Fruit fly (Drosophila melanogaster) whole organism, embryonic: ENCODE measurements around the gene Hrd3.
A peak's percentile ranks its signal among the peaks of the same experiment; 100 is the strongest.

Experiments used
- Asciz ChIP-seq: fragments of 200-800 bp; sonication (Bioruptor generic); optimal IDR thresholded peaks from 2 replicates; lab custom pipeline; 2017; ENCODE audit warnings: missing biosample characterization, mild to moderate bottlenecking, missing genetic modification characterization, missing genetic modification reagents
- Atf3 ChIP-seq: fragments of 200-800 bp; sonication (Bioruptor generic); optimal IDR thresholded peaks from 3 replicates; lab custom pipeline; 2016; ENCODE audit warnings: missing biosample characterization, missing genetic modification characterization
- CG10543 ChIP-seq: fragments of 200-800 bp; sonication (Bioruptor generic); optimal IDR thresholded peaks from 3 replicates; lab custom pipeline; 2017; ENCODE audit warnings: missing biosample characterization, mild to moderate bottlenecking, missing genetic modification characterization, moderate library complexity
- CG11398 ChIP-seq: fragments of 200-800 bp; sonication (Bioruptor generic); optimal IDR thresholded peaks from 2 replicates; lab custom pipeline; 2016; ENCODE audit warnings: missing biosample characterization, missing genetic modification characterization
- CG12071 ChIP-seq: fragments of 200-800 bp; sonication (Bioruptor generic); optimal IDR thresholded peaks from 3 replicates; lab custom pipeline; 2018; ENCODE audit warnings: missing biosample characterization, mild to moderate bottlenecking, missing genetic modification characterization
- CG13123 ChIP-seq: fragments of 200-800 bp; sonication (Bioruptor generic); optimal IDR thresholded peaks from 2 replicates; lab custom pipeline; 2016; ENCODE audit warnings: missing biosample characterization, missing genetic modification characterization
- CG14014 ChIP-seq: fragments of 200-800 bp; sonication (Bioruptor generic); IDR thresholded peaks from 2 replicates; pipeline ENCODE4 v1.3.6; 2022; ENCODE audit warnings: missing biosample characterization, missing genetic modification characterization
- CG14710 ChIP-seq: fragments of 200-800 bp; sonication (Bioruptor generic); optimal IDR thresholded peaks from 3 replicates; lab custom pipeline; 2019; ENCODE audit warnings: missing biosample characterization, mild to moderate bottlenecking, missing genetic modification characterization, moderate library complexity
- CG15269 ChIP-seq: fragments of 200-800 bp; sonication (Bioruptor generic); optimal IDR thresholded peaks from 2 replicates; lab custom pipeline; 2018; ENCODE audit warnings: missing biosample characterization, mild to moderate bottlenecking, missing genetic modification characterization, moderate library complexity
- CG1832 ChIP-seq: fragments of 200-800 bp; sonication (Bioruptor generic); optimal IDR thresholded peaks from 2 replicates; lab custom pipeline; 2017; ENCODE audit warnings: missing biosample characterization, mild to moderate bottlenecking, missing genetic modification characterization, inconsistent platforms
- CG2678 ChIP-seq: fragments of 200-800 bp; sonication (Bioruptor generic); optimal IDR thresholded peaks from 3 replicates; lab custom pipeline; 2019; ENCODE audit warnings: missing biosample characterization, mild to moderate bottlenecking, missing genetic modification characterization, moderate library complexity
- CG3065 ChIP-seq: fragments of 200-800 bp; sonication (Bioruptor generic); optimal IDR thresholded peaks from 2 replicates; lab custom pipeline; 2016; ENCODE audit warnings: missing biosample characterization, missing genetic modification characterization
- CG33213 ChIP-seq: fragments of 200-800 bp; sonication (Bioruptor generic); optimal IDR thresholded peaks from 3 replicates; lab custom pipeline; 2016; ENCODE audit warnings: missing biosample characterization, missing genetic modification characterization
- CG3407 ChIP-seq: fragments of 200-800 bp; sonication (Bioruptor generic); optimal IDR thresholded peaks from 2 replicates; lab custom pipeline; 2018; ENCODE audit warnings: missing biosample characterization, mild to moderate bottlenecking, missing genetic modification characterization
- CG3847 ChIP-seq: fragments of 200-800 bp; sonication (Bioruptor generic); IDR thresholded peaks from 2 replicates; pipeline ENCODE4 v1.3.6; 2022; ENCODE audit warnings: missing biosample characterization, missing genetic modification characterization
- CG42726 ChIP-seq: fragments of 200-800 bp; sonication (Bioruptor generic); IDR thresholded peaks from 2 replicates; pipeline ENCODE4 v1.3.6; 2022; ENCODE audit warnings: missing biosample characterization, missing genetic modification characterization; ENCODE audit not compliant: partially characterized antibody
- CG6683 ChIP-seq: fragments of 200-800 bp; sonication (Bioruptor generic); optimal IDR thresholded peaks from 2 replicates; lab custom pipeline; 2017; ENCODE audit warnings: missing biosample characterization, mild to moderate bottlenecking, missing genetic modification characterization, missing genetic modification reagents
- CG6689 ChIP-seq: fragments of 200-800 bp; sonication (Bioruptor generic); IDR thresholded peaks from 2 replicates; pipeline ENCODE4 v1.3.6; 2022; ENCODE audit warnings: missing biosample characterization, missing genetic modification characterization
- CG7372 ChIP-seq: fragments of 200-800 bp; sonication (Bioruptor generic); IDR thresholded peaks from 2 replicates; pipeline ENCODE4 v1.3.6; 2022; ENCODE audit warnings: missing biosample characterization, missing genetic modification characterization
- CG9797 ChIP-seq: fragments of 200-800 bp; sonication (Bioruptor generic); optimal IDR thresholded peaks from 3 replicates; lab custom pipeline; 2018; ENCODE audit warnings: missing biosample characterization, mild to moderate bottlenecking, missing genetic modification characterization
- D19A ChIP-seq: fragments of 200-800 bp; optimal IDR thresholded peaks from 3 replicates; lab custom pipeline; 2019; ENCODE audit warnings: missing biosample characterization, mild to moderate bottlenecking, missing genetic modification characterization, moderate library complexity
- Elba2 ChIP-seq: fragments of 200-800 bp; sonication (Bioruptor generic); optimal IDR thresholded peaks from 3 replicates; lab custom pipeline; 2016; ENCODE audit warnings: missing biosample characterization, missing genetic modification characterization
- Fer1 ChIP-seq: fragments of 200-800 bp; sonication (Bioruptor generic); optimal IDR thresholded peaks from 2 replicates; lab custom pipeline; 2017; ENCODE audit warnings: missing biosample characterization, mild to moderate bottlenecking, missing genetic modification characterization
- Fer3 ChIP-seq: fragments of 200-800 bp; sonication (Bioruptor generic); optimal IDR thresholded peaks from 2 replicates; lab custom pipeline; 2018; ENCODE audit warnings: missing biosample characterization, mild to moderate bottlenecking, missing genetic modification characterization, moderate library complexity
- Hmr ChIP-seq: fragments of 200-800 bp; sonication (Bioruptor generic); optimal IDR thresholded peaks from 3 replicates; lab custom pipeline; 2017; ENCODE audit warnings: mild to moderate bottlenecking, missing biosample characterization, missing genetic modification reagents, missing genetic modification characterization
- Hr51 ChIP-seq, 2 experiments: fragments of 200-800 bp; sonication (Bioruptor generic); optimal IDR thresholded peaks; 2 replicates in 1 of 2; 3 replicates in 1 of 2; lab custom pipeline; 2016 to 2018; ENCODE audit warnings: missing biosample characterization in 2 of 2, missing genetic modification characterization in 2 of 2, mild to moderate bottlenecking in 1 of 2, moderate library complexity in 1 of 2
- MTF-1 ChIP-seq: fragments of 200-800 bp; sonication (Bioruptor generic); optimal IDR thresholded peaks from 2 replicates; lab custom pipeline; 2018; ENCODE audit warnings: missing biosample characterization, mild to moderate bottlenecking, missing genetic modification characterization, borderline replicate concordance
- NFAT ChIP-seq: fragments of 200-800 bp; sonication (Bioruptor generic); IDR thresholded peaks from 2 replicates; pipeline ENCODE4 v1.3.6; 2022; ENCODE audit warnings: missing biosample characterization, missing genetic modification characterization
- Rx ChIP-seq: fragments of 200-800 bp; sonication (Bioruptor generic); IDR thresholded peaks from 2 replicates; pipeline ENCODE4 v1.3.6; 2022; ENCODE audit warnings: missing biosample characterization, missing genetic modification characterization
- Scr ChIP-seq: fragments of 200-800 bp; sonication (Bioruptor generic); IDR thresholded peaks from 2 replicates; pipeline ENCODE4 v1.3.6; 2022; ENCODE audit warnings: missing biosample characterization, missing genetic modification characterization; ENCODE audit not compliant: partially characterized antibody
- Trl ChIP-seq, 3 experiments: fragments of >200 bp in 2 of 3; fragments of 200-800 bp in 1 of 3; sonication (Bioruptor generic) in 1 of 3; optimal IDR thresholded peaks; 2 replicates in 1 of 3; 3 replicates in 2 of 3; lab custom pipeline; 2016 to 2017; ENCODE audit warnings: missing biosample characterization in 1 of 3, missing genetic modification characterization in 1 of 3
- ac ChIP-seq: fragments of 200-800 bp; sonication (Bioruptor generic); optimal IDR thresholded peaks from 3 replicates; lab custom pipeline; 2017; ENCODE audit warnings: missing biosample characterization, mild to moderate bottlenecking, missing genetic modification characterization
- btn ChIP-seq: fragments of 200-800 bp; sonication (Bioruptor generic); optimal IDR thresholded peaks from 2 replicates; lab custom pipeline; 2016; ENCODE audit warnings: missing biosample characterization, missing genetic modification characterization
- crp ChIP-seq, 2 experiments: fragments of 200-800 bp; sonication (Bioruptor generic); optimal IDR thresholded peaks; 2 replicates in 1 of 2; 3 replicates in 1 of 2; lab custom pipeline; 2017; ENCODE audit warnings: missing biosample characterization in 2 of 2, missing genetic modification characterization in 2 of 2, mild to moderate bottlenecking in 1 of 2, moderate library complexity in 1 of 2
- danr ChIP-seq: fragments of 200-800 bp; sonication (Bioruptor generic); IDR thresholded peaks from 2 replicates; pipeline ENCODE4 v1.3.6; 2022; ENCODE audit warnings: missing biosample characterization, missing genetic modification characterization
- ftz-f1 ChIP-seq: fragments of 200-800 bp; sonication (Bioruptor generic); optimal IDR thresholded peaks from 2 replicates; lab custom pipeline; 2016; ENCODE audit warnings: missing biosample characterization, missing genetic modification characterization
- gce ChIP-seq: fragments of 200-800 bp; sonication (Bioruptor generic); IDR thresholded peaks from 3 replicates; pipeline ENCODE4 v1.3.6; 2022; ENCODE audit warnings: missing biosample characterization, missing genetic modification characterization
- gcm2 ChIP-seq: fragments of 200-800 bp; sonication (Bioruptor generic); optimal IDR thresholded peaks from 2 replicates; lab custom pipeline; 2016; ENCODE audit warnings: missing biosample characterization, missing genetic modification characterization
- gro ChIP-seq: fragments of 200-800 bp; sonication (Bioruptor generic); optimal IDR thresholded peaks from 2 replicates; lab custom pipeline; 2016; ENCODE audit warnings: missing biosample characterization, missing genetic modification characterization
- hkb ChIP-seq, 2 experiments: fragments of 200-800 bp in 1 of 2; fragments of >200 bp in 1 of 2; sonication (Bioruptor generic) in 1 of 2; IDR thresholded peaks in 1 of 2; optimal IDR thresholded peaks in 1 of 2; 2 replicates each; pipeline versions ENCODE4 v1.3.6 to Lab custom; 2017 to 2022; ENCODE audit warnings: missing biosample characterization in 1 of 2, missing genetic modification characterization in 1 of 2
- phol ChIP-seq: fragments of 200-800 bp; sonication (Bioruptor generic); optimal IDR thresholded peaks from 3 replicates; lab custom pipeline; 2018; ENCODE audit warnings: missing biosample characterization, mild to moderate bottlenecking, missing genetic modification characterization, moderate library complexity
- salm ChIP-seq: fragments of 200-800 bp; sonication (Bioruptor generic); optimal IDR thresholded peaks from 2 replicates; lab custom pipeline; 2018; ENCODE audit warnings: missing biosample characterization, mild to moderate bottlenecking, missing genetic modification characterization
- sisA ChIP-seq: fragments of 200-800 bp; sonication (Bioruptor generic); IDR thresholded peaks from 2 replicates; pipeline ENCODE4 v1.3.6; 2022; ENCODE audit warnings: missing biosample characterization, missing genetic modification characterization
- unc-4 ChIP-seq: fragments of 200-800 bp; sonication (Bioruptor generic); IDR thresholded peaks from 2 replicates; pipeline ENCODE4 v1.3.6; 2022; ENCODE audit warnings: missing biosample characterization, missing genetic modification characterization; ENCODE audit not compliant: partially characterized antibody
- usp ChIP-seq: fragments of >200 bp; optimal IDR thresholded peaks from 2 replicates; lab custom pipeline; 2017; ENCODE audit warnings: missing biosample characterization, missing genetic modification characterization
- z ChIP-seq: fragments of 200-800 bp; sonication (Bioruptor generic); IDR thresholded peaks from 3 replicates; pipeline ENCODE4 v1.3.6; 2022; ENCODE audit warnings: missing biosample characterization, missing genetic modification characterization

The Hrd3 gene

DNA sequence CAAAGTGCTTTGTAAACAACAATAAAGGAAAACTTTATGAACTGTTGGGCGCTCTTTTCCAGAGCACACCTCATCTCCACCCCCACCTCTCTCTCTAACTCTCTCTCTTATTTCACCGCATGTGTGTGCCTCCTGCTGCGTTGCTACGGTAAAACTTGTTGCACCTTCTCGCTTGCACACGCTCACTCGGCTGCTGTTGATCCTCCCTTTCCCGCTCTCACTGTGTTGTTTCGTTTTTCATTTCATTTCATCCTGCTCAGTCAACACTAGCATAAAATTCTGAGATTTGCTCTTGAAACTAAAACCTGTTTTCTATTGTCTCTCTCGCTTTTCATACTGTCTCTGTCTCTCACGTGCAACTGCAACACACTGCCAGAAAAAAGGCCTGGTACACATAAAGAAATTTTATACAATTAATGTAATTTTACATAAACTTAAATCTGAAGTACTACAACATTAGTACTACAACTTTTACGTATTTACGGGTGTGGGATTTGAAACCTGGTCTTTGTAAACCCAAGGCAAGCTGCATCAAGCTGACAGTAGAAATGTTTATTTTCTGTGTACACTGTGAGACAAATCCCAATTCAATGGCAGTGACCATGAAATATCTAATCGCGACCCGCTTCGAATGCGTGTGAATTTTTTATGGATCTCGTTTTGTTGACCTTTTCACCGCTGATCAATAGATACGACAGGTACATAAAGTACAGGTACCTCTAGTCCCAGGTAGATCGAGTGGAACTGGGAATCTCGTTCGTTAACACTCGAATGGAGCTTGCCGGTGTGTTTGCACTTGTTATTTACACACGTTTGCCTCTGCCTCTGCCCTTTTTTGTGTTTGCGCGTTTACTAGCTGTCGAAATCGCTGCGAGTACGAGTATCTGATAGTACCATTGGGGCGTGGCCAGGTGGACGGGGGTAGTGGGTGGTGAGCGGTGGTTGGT lies 24.4 kb upstream of the Hrd3 start (continued):
- peak; percentile 77 for TF ChIP-seq CG13123 (GFP tag; lab: Kevin White, UChicago)
- peak; percentile 91 for TF ChIP-seq D19A
- no peak for TF ChIP-seq CG42726 (GFP tag; lab: Robert Waterston, UW)
- peak; percentile 78 for TF ChIP-seq danr (GFP tag; lab: Robert Waterston, UW)
- TF ChIP-seq CG7372 (GFP tag; lab: Robert Waterston, UW): peak; percentile 62; the same call in 1 of the 2 replicates
- peak; percentile 89 for TF ChIP-seq CG6689 (GFP tag; lab: Robert Waterston, UW)
- peak; percentile 78 for TF ChIP-seq CG1832 (GFP tag; lab: Kevin White, UChicago)
- TF ChIP-seq MTF-1 (GFP tag; lab: Kevin White, UChicago): peak; percentile 77
- TF ChIP-seq z (GFP tag; lab: Robert Waterston, UW): peak; percentile 88
- TF ChIP-seq crp (GFP tag; optimal IDR thresholded peaks at IDR 0.05; lab: Kevin White, UChicago): peak in 1 of 2 experiments; percentile 51
- peak; percentile 87 for TF ChIP-seq CG12071
- peak; percentile 95 for TF ChIP-seq phol (tag; lab: Kevin White, UChicago)
- peak; percentile 22; the same call in 1 of the 2 replicates for TF ChIP-seq NFAT (GFP tag; lab: Robert Waterston, UW)
- TF ChIP-seq ftz-f1 (GFP tag; lab: Kevin White, UChicago): peak; percentile 65
- TF ChIP-seq CG6683 (GFP tag; lab: Kevin White, UChicago): peak; percentile 79
- TF ChIP-seq ac (GFP tag; lab: Kevin White, UChicago): peak; percentile 93
- peak; percentile 69 for TF ChIP-seq CG15269
- TF ChIP-seq Rx (GFP tag; lab: Robert Waterston, UW): peak; percentile 79
- peak; percentile 56 to 85 for TF ChIP-seq Hr51 (GFP tag; optimal IDR thresholded peaks at IDR 0.05; lab: Kevin White, UChicago)
- TF ChIP-seq Elba2 (GFP tag; lab: Kevin White, UChicago): peak; percentile 28
- peak; percentile 8 for TF ChIP-seq gro (GFP tag; lab: Kevin White, UChicago)
- peak; percentile 44 to 72 for TF ChIP-seq Trl (optimal IDR thresholded peaks at IDR 0.05; lab: Kevin White, UChicago)
- peak; percentile 66 for TF ChIP-seq Trl (GFP tag; optimal IDR thresholded peaks at IDR 0.05; lab: Kevin White, UChicago)
- peak; percentile 58 for TF ChIP-seq gcm2
- no peak for TF ChIP-seq unc-4
- peak; percentile 58 for TF ChIP-seq salm
- peak; percentile 39 for TF ChIP-seq CG33213
- TF ChIP-seq CG14710 (tag; lab: Kevin White, UChicago): peak; percentile 96
- peak; percentile 53 for TF ChIP-seq Fer3 (tag; lab: Kevin White, UChicago)
- TF ChIP-seq Atf3 (GFP tag; lab: Kevin White, UChicago): peak; percentile 86
- TF ChIP-seq Asciz (GFP tag; lab: Kevin White, UChicago): peak; percentile 81
- no peak for TF ChIP-seq usp (GFP tag; lab: Kevin White, UChicago)
- TF ChIP-seq sisA: peak; percentile 89
- TF ChIP-seq CG14014 (GFP tag; lab: Robert Waterston, UW): peak; percentile 61; the same call in 1 of the 2 replicates
- peak; percentile 75 for TF ChIP-seq CG11398 (GFP tag; lab: Kevin White, UChicago)
- TF ChIP-seq Fer1 (GFP tag; lab: Kevin White, UChicago): peak; percentile 84
- TF ChIP-seq CG3847 (GFP tag; lab: Robert Waterston, UW): peak; percentile 50; the same call in 1 of the 2 replicates
- TF ChIP-seq btn (GFP tag; lab: Kevin White, UChicago): peak; percentile 63
- TF ChIP-seq gce (GFP tag; lab: Robert Waterston, UW): peak; percentile 58; the same call in 2 of the 3 replicates
- peak; percentile 84 for TF ChIP-seq CG3407 (GFP tag; lab: Kevin White, UChicago)
- no peak for TF ChIP-seq hkb (optimal IDR thresholded peaks at IDR 0.05; lab: Kevin White, UChicago)
- peak; percentile 80 for TF ChIP-seq hkb (GFP tag; IDR thresholded peaks at IDR 0.05; lab: Robert Waterston, UW)
- TF ChIP-seq CG9797: peak; percentile 32
- TF ChIP-seq CG3065 (GFP tag; lab: Kevin White, UChicago): peak; percentile 51
- peak; percentile 86 for TF ChIP-seq CG2678 (tag; lab: Kevin White, UChicago)
- no peak for TF ChIP-seq Scr
- TF ChIP-seq Hmr (GFP tag; lab: Kevin White, UChicago): peak; percentile 71
- peak; percentile 91 for TF ChIP-seq CG10543 (GFP tag; lab: Kevin White, UChicago)
